Fruit fly (Drosophila melanogaster) whole organism, embryonic: ENCODE results near the gene scaf6.

ENCODE experiments used
- CG10267 ChIP-seq: fragments of 200-800 bp; sonication (Bioruptor generic); optimal IDR thresholded peaks from 2 replicates; lab custom pipeline; 2018; ENCODE audit warnings: missing biosample characterization, mild to moderate bottlenecking, missing genetic modification characterization, moderate library complexity
- CG10462 ChIP-seq: fragments of 200-800 bp; sonication (Bioruptor generic); optimal IDR thresholded peaks from 2 replicates; lab custom pipeline; 2016; ENCODE audit warnings: missing biosample characterization, missing genetic modification characterization
- CG10959 ChIP-seq: fragments of 200-800 bp; sonication (Bioruptor generic); IDR thresholded peaks from 2 replicates; pipeline ENCODE4 v1.3.6; 2022; ENCODE audit warnings: missing biosample characterization, missing genetic modification characterization
- CG11696 ChIP-seq: fragments of 200-800 bp; sonication (Bioruptor generic); IDR thresholded peaks from 2 replicates; pipeline ENCODE4 v1.3.6; 2022; ENCODE audit warnings: missing biosample characterization, missing genetic modification characterization
- CG14050 ChIP-seq: fragments of 200-800 bp; sonication (Bioruptor generic); IDR thresholded peaks from 3 replicates; pipeline ENCODE4 v1.3.6; 2022; ENCODE audit warnings: missing biosample characterization, missing genetic modification characterization
- CG14860 ChIP-seq: fragments of 200-800 bp; sonication (Bioruptor generic); IDR thresholded peaks from 3 replicates; pipeline ENCODE4 v1.3.6; 2022; ENCODE audit warnings: missing biosample characterization, missing genetic modification characterization; ENCODE audit not compliant: partially characterized antibody
- CG16863 ChIP-seq: fragments of 200-800 bp; sonication (Bioruptor generic); optimal IDR thresholded peaks from 3 replicates; lab custom pipeline; 2016; ENCODE audit warnings: missing biosample characterization, missing genetic modification characterization
- CG17186 ChIP-seq: fragments of 200-800 bp; sonication (Bioruptor generic); optimal IDR thresholded peaks from 3 replicates; lab custom pipeline; 2017; ENCODE audit warnings: missing biosample characterization, missing genetic modification reagents, missing genetic modification characterization
- CG17802 ChIP-seq: fragments of 200-800 bp; sonication (Bioruptor generic); optimal IDR thresholded peaks from 2 replicates; lab custom pipeline; 2018; ENCODE audit warnings: missing biosample characterization, mild to moderate bottlenecking, missing genetic modification characterization, moderate library complexity
- CG3281 ChIP-seq: fragments of 200-800 bp; sonication (Bioruptor generic); optimal IDR thresholded peaks from 3 replicates; lab custom pipeline; 2017; ENCODE audit warnings: missing biosample characterization, mild to moderate bottlenecking, missing genetic modification characterization
- CG33213 ChIP-seq: fragments of 200-800 bp; sonication (Bioruptor generic); optimal IDR thresholded peaks from 3 replicates; lab custom pipeline; 2016; ENCODE audit warnings: missing biosample characterization, missing genetic modification characterization
- CG4707 ChIP-seq: fragments of 200-800 bp; sonication (Bioruptor generic); optimal IDR thresholded peaks from 2 replicates; lab custom pipeline; 2018; ENCODE audit warnings: missing biosample characterization, mild to moderate bottlenecking, missing genetic modification characterization, moderate library complexity
- CG7271 ChIP-seq: fragments of 200-800 bp; sonication (Bioruptor generic); optimal IDR thresholded peaks from 2 replicates; lab custom pipeline; 2018; ENCODE audit warnings: missing biosample characterization, mild to moderate bottlenecking, missing genetic modification characterization, moderate library complexity
- CG9932 ChIP-seq: fragments of 200-800 bp; sonication (Bioruptor generic); IDR thresholded peaks from 2 replicates; pipeline ENCODE4 v1.3.6; 2022; ENCODE audit warnings: missing biosample characterization, missing genetic modification characterization
- Ets65A ChIP-seq: fragments of 200-800 bp; sonication (Bioruptor generic); peaks from one replicate; lab custom pipeline; 2016; ENCODE audit warnings: missing biosample characterization, missing genetic modification characterization
- Fer3 ChIP-seq: fragments of 200-800 bp; sonication (Bioruptor generic); optimal IDR thresholded peaks from 2 replicates; lab custom pipeline; 2018; ENCODE audit warnings: missing biosample characterization, mild to moderate bottlenecking, missing genetic modification characterization, moderate library complexity
- Gug ChIP-seq: fragments of 200-800 bp; sonication (Bioruptor generic); IDR thresholded peaks from 4 replicates; pipeline ENCODE4 v1.3.6; 2022; ENCODE audit warnings: missing biosample characterization, missing genetic modification characterization
- Hmx ChIP-seq: fragments of 200-800 bp; sonication (Bioruptor generic); optimal IDR thresholded peaks from 2 replicates; lab custom pipeline; 2016; ENCODE audit warnings: missing biosample characterization, missing genetic modification characterization
- Lhr ChIP-seq: fragments of 200-800 bp; sonication (Bioruptor generic); optimal IDR thresholded peaks from 3 replicates; lab custom pipeline; 2017; ENCODE audit warnings: mild to moderate bottlenecking, missing biosample characterization, missing genetic modification reagents, missing genetic modification characterization
- MBD-R2 ChIP-seq: fragments of 200-800 bp; sonication (Bioruptor generic); IDR thresholded peaks from 2 replicates; pipeline ENCODE4 v1.3.6; 2022; ENCODE audit warnings: missing biosample characterization, missing genetic modification characterization
- Mrtf ChIP-seq: fragments of 200-800 bp; sonication (Bioruptor generic); IDR thresholded peaks from 3 replicates; pipeline ENCODE4 v1.3.6; 2022; ENCODE audit warnings: missing biosample characterization, missing genetic modification characterization
- Ptx1 ChIP-seq: fragments of 200-800 bp; sonication (Bioruptor generic); IDR thresholded peaks from 2 replicates; pipeline ENCODE4 v1.3.6; 2022; ENCODE audit warnings: missing biosample characterization, missing genetic modification characterization
- Rfx ChIP-seq: fragments of 200-800 bp; sonication (Bioruptor generic); IDR thresholded peaks from 2 replicates; pipeline ENCODE4 v1.3.6; 2022; ENCODE audit warnings: missing biosample characterization, missing genetic modification characterization
- Sry-δ ChIP-seq: fragments of 200-800 bp; sonication (Bioruptor generic); optimal IDR thresholded peaks from 2 replicates; lab custom pipeline; 2016; ENCODE audit warnings: missing biosample characterization, missing genetic modification characterization
- Taf1 ChIP-seq: fragments of 200-800 bp; sonication (Bioruptor generic); IDR thresholded peaks from 2 replicates; pipeline ENCODE4 v1.3.6; 2022; ENCODE audit warnings: missing biosample characterization, missing genetic modification characterization
- amos ChIP-seq: fragments of 200-800 bp; sonication (Bioruptor generic); IDR thresholded peaks from 2 replicates; pipeline ENCODE4 v1.3.6; 2022; ENCODE audit warnings: missing biosample characterization, missing genetic modification characterization; ENCODE audit not compliant: partially characterized antibody
- az2 ChIP-seq: fragments of 200-800 bp; sonication (Bioruptor generic); optimal IDR thresholded peaks from 3 replicates; lab custom pipeline; 2016; ENCODE audit warnings: missing biosample characterization, missing genetic modification characterization
- bab2 ChIP-seq: fragments of 200-800 bp; sonication (Bioruptor generic); optimal IDR thresholded peaks from 2 replicates; lab custom pipeline; 2016; ENCODE audit warnings: missing biosample characterization, missing genetic modification characterization
- btn ChIP-seq: fragments of 200-800 bp; sonication (Bioruptor generic); optimal IDR thresholded peaks from 2 replicates; lab custom pipeline; 2016; ENCODE audit warnings: missing biosample characterization, missing genetic modification characterization
- crc ChIP-seq: fragments of 200-800 bp; sonication (Bioruptor generic); optimal IDR thresholded peaks from 2 replicates; lab custom pipeline; 2016; ENCODE audit warnings: missing biosample characterization, missing genetic modification characterization
- croc ChIP-seq: fragments of 200-800 bp; sonication (Bioruptor generic); conservative IDR thresholded peaks from 3 replicates; pipeline ENCODE4 v1.3.6; 2022; ENCODE audit warnings: missing biosample characterization, missing genetic modification characterization
- disco-r ChIP-seq: fragments of 200-800 bp; sonication (Bioruptor generic); optimal IDR thresholded peaks from 2 replicates; lab custom pipeline; 2016; ENCODE audit warnings: missing biosample characterization, missing genetic modification characterization
- dm ChIP-seq: fragments of 200-800 bp; sonication (Bioruptor generic); optimal IDR thresholded peaks from 3 replicates; lab custom pipeline; 2016; ENCODE audit warnings: missing biosample characterization, missing genetic modification characterization
- ewg ChIP-seq: fragments of 200-800 bp; sonication (Bioruptor generic); optimal IDR thresholded peaks from 3 replicates; lab custom pipeline; 2017; ENCODE audit warnings: mild to moderate bottlenecking, missing biosample characterization, missing genetic modification reagents, missing genetic modification characterization
- fd64A ChIP-seq: fragments of 200-800 bp; sonication (Bioruptor generic); optimal IDR thresholded peaks from 3 replicates; lab custom pipeline; 2018; ENCODE audit warnings: missing biosample characterization, mild to moderate bottlenecking, missing genetic modification characterization
- ham ChIP-seq: fragments of 200-800 bp; sonication (Bioruptor generic); IDR thresholded peaks from 2 replicates; pipeline ENCODE4 v1.3.6; 2022; ENCODE audit warnings: missing biosample characterization, missing genetic modification characterization
- hbn ChIP-seq: fragments of 200-800 bp; sonication (Bioruptor generic); IDR thresholded peaks from 2 replicates; pipeline ENCODE4 v1.3.6; 2022; ENCODE audit warnings: missing biosample characterization, missing genetic modification characterization; ENCODE audit not compliant: partially characterized antibody
- insv ChIP-seq, 2 experiments: fragments of 200-800 bp; sonication (Bioruptor generic); optimal IDR thresholded peaks; 3 replicates each; lab custom pipeline; 2016 to 2018; ENCODE audit warnings: missing biosample characterization in 2 of 2, missing genetic modification characterization in 2 of 2
- jing ChIP-seq: fragments of 200-800 bp; sonication (Bioruptor generic); optimal IDR thresholded peaks from 2 replicates; lab custom pipeline; 2018; ENCODE audit warnings: missing biosample characterization, mild to moderate bottlenecking, missing genetic modification characterization
- lilli ChIP-seq: fragments of 200-800 bp; sonication (Bioruptor generic); optimal IDR thresholded peaks from 3 replicates; lab custom pipeline; 2016; ENCODE audit warnings: missing biosample characterization, missing genetic modification characterization
- lmd ChIP-seq: fragments of 200-800 bp; sonication (Bioruptor generic); IDR thresholded peaks from 2 replicates; pipeline ENCODE4 v1.3.6; 2022; ENCODE audit warnings: missing biosample characterization, missing genetic modification characterization
- lola ChIP-seq, 3 experiments: fragments of >200 bp in 2 of 3; fragments of 200-800 bp in 1 of 3; sonication (Bioruptor generic) in 1 of 3; optimal IDR thresholded peaks; 2 replicates each; lab custom pipeline; 2017 to 2019; ENCODE audit warnings: missing biosample characterization in 3 of 3, missing genetic modification characterization in 3 of 3, mild to moderate bottlenecking in 1 of 3, moderate library complexity in 1 of 3
- mirr ChIP-seq: fragments of 200-800 bp; sonication (Bioruptor generic); optimal IDR thresholded peaks from 3 replicates; lab custom pipeline; 2018; ENCODE audit warnings: missing biosample characterization, mild to moderate bottlenecking, missing genetic modification characterization
- pho ChIP-seq: fragments of 200-800 bp; sonication (Bioruptor generic); optimal IDR thresholded peaks from 2 replicates; lab custom pipeline; 2016; ENCODE audit warnings: missing biosample characterization, missing genetic modification characterization
- sd ChIP-seq: fragments of 200-800 bp; sonication (Bioruptor generic); optimal IDR thresholded peaks from 3 replicates; lab custom pipeline; 2018; ENCODE audit warnings: missing biosample characterization, mild to moderate bottlenecking, missing genetic modification characterization, moderate library complexity
- slp2 ChIP-seq: fragments of 200-800 bp; sonication (Bioruptor generic); optimal IDR thresholded peaks from 2 replicates; lab custom pipeline; 2016; ENCODE audit warnings: missing biosample characterization, missing genetic modification characterization
- so ChIP-seq: fragments of 200-800 bp; sonication (Bioruptor generic); IDR thresholded peaks from 3 replicates; pipeline ENCODE4 v1.3.6; 2022; ENCODE audit warnings: missing biosample characterization, missing genetic modification characterization
- z ChIP-seq: fragments of 200-800 bp; sonication (Bioruptor generic); IDR thresholded peaks from 3 replicates; pipeline ENCODE4 v1.3.6; 2022; ENCODE audit warnings: missing biosample characterization, missing genetic modification characterization
- zf30C ChIP-seq: fragments of 200-800 bp; sonication (Bioruptor generic); optimal IDR thresholded peaks from 3 replicates; lab custom pipeline; 2018; ENCODE audit warnings: missing biosample characterization, mild to moderate bottlenecking, missing genetic modification characterization

Gene scaf6

DNA sequence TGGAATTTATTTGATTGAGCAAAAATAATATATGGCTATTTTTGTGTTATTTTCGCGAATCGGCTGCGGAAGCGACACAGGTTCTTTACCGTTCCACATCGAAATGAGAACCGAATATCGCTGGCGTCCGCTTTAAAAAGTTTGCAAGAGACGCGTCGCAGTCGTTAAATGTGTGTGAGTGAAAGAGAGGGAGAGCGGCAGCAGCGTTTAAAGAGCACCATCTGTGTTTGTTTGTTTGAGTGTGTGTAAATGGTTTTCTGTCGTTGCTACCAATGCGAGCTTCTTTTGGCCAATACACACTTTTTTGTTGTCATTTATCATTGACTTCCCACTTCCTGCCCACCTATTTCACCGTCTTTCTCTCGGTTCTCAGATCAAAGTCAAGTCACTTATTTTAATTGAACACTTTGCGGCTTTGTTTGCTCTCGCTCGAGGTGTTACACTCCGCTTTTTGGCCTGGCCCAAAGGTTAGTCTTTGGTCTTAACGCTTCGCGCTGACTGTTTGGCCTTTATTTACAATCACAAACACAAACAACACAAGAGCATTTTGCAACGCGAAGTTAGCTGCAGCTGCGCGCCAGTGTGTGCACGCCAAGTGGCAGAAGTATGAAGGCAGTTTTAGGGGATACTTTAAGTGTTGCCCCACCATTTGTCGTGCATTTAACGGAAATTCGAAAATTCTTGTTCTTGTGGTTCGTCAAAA lies 30.2 kb downstream of the scaf6 start, which contains the start of gene CG3764 (continued):
- TF ChIP-seq sd (tag; lab: Kevin White, UChicago) (peak; percentile 52), Rfx (peak; percentile 72), CG7271 (tag; lab: Kevin White, UChicago) (peak; percentile 72), insv (GFP tag; optimal IDR thresholded peaks at IDR 0.05; lab: Kevin White, UChicago) (peak in 1 of 2 experiments; percentile 39), CG10267 (tag; lab: Kevin White, UChicago) (peak; percentile 75), lilli (peak; percentile 42), Taf1 (no peak), jing (peak; percentile 52), btn (peak; percentile 77), CG17186 (peak; percentile 91), disco-r (GFP tag; lab: Kevin White, UChicago) (peak; percentile 63), Ets65A (GFP tag; lab: Kevin White, UChicago) (peak; percentile 92), so (GFP tag; lab: Robert Waterston, UW) (peak; percentile 44; the same call in 2 of the 3 replicates), CG33213 (GFP tag; lab: Kevin White, UChicago) (peak; percentile 92), fd64A (GFP tag; lab: Kevin White, UChicago) (peak; percentile 91), CG17802 (peak; percentile 72), CG10959 (GFP tag; lab: Robert Waterston, UW) (peak; percentile 25; the same call in 1 of the 2 replicates), zf30C (GFP tag; lab: Kevin White, UChicago) (no peak), mirr (peak; percentile 94), CG10462 (GFP tag; lab: Kevin White, UChicago) (peak; percentile 37), CG16863 (GFP tag; lab: Kevin White, UChicago) (peak; percentile 73), ham (GFP tag; lab: Robert Waterston, UW) (no peak), z (peak; percentile 45; the same call in 1 of the 3 replicates), Lhr (GFP tag; lab: Kevin White, UChicago) (peak; percentile 91), MBD-R2 (GFP tag; lab: Robert Waterston, UW) (peak; percentile 58; the same call in 1 of the 2 replicates), Sry-δ (peak; percentile 64), Fer3 (peak; percentile 69), Hmx (GFP tag; lab: Kevin White, UChicago) (no peak), Mrtf (peak; percentile 50; the same call in 1 of the 3 replicates), crc (GFP tag; lab: Kevin White, UChicago) (peak; percentile 34), bab2 (GFP tag; lab: Kevin White, UChicago) (peak; percentile 66), CG4707 (GFP tag; lab: Kevin White, UChicago) (peak; percentile 86), CG9932 (GFP tag; lab: Robert Waterston, UW) (peak; percentile 33; the same call in 1 of the 2 replicates), amos (peak; percentile 45; the same call in 1 of the 2 replicates), lmd (GFP tag; lab: Robert Waterston, UW) (peak; percentile 45; the same call in 1 of the 2 replicates), slp2 (GFP tag; lab: Kevin White, UChicago) (peak; percentile 59), az2 (GFP tag; lab: Kevin White, UChicago) (peak; percentile 33), Ptx1 (GFP tag; lab: Robert Waterston, UW) (peak; percentile 52; the same call in 1 of the 2 replicates), Gug (GFP tag; lab: Robert Waterston, UW) (0 out of 4 replicates have a peak, but pooled peaks have one; percentile 10), dm (GFP tag; lab: Kevin White, UChicago) (peak; percentile 63), CG14860 (GFP tag; lab: Robert Waterston, UW) (no peak), hbn (GFP tag; lab: Robert Waterston, UW) (no peak), CG3281 (peak; percentile 79), CG11696 (GFP tag; lab: Robert Waterston, UW) (0 out of 2 replicates have a peak, but pooled peaks have one; percentile 6), lola (GFP tag; optimal IDR thresholded peaks at IDR 0.05; lab: Kevin White, UChicago) (peak in 1 of 3 experiments; percentile 54), croc (no peak; the same call in 2 of the 3 replicates), ewg (peak; percentile 100), CG14050 (GFP tag; lab: Robert Waterston, UW) (peak; percentile 41; the same call in 1 of the 3 replicates), pho (GFP tag; lab: Kevin White, UChicago) (peak; percentile 64)
